Worm (Caenorhabditis elegans): ENCODE data around the gene ife-3.
A peak's percentile ranks its signal among the peaks of the same experiment; 100 is the strongest.

Gene ife-3

ce11 chrV:7778-8445, at the start of gene ife-3:
Gene ife-3 (minus strand): TSS chrV:7828.
- TF ChIP-seq K09A11.1 (tag; optimal IDR thresholded peaks at IDR 0.05; ENCODE audit: insufficient read depth), result no peak
- peak; percentile 29 for TF ChIP-seq nfya-1 (tag; optimal IDR thresholded peaks at IDR 0.05)

- TF ChIP-seq pha-4 (tag; optimal IDR thresholded peaks at IDR 0.05), result no peak
- TF ChIP-seq ceh-31 (tag; optimal IDR thresholded peaks at IDR 0.05), result no peak
- no peak for TF ChIP-seq gmeb-2 (tag; optimal IDR thresholded peaks at IDR 0.05)
These were observed 48.3 kb upstream of the ife-3 start, which contains the start of gene srt-52 for ce11 chrV:55946-56345. Gene srt-52 (minus strand): TSS chrV:56046.

ce11 chrV:53286-53685, 45.7 kb upstream of the ife-3 start:
- TF ChIP-seq unc-86 (tag; optimal IDR thresholded peaks at IDR 0.05) (peak; percentile 70), syd-9 (tag; optimal IDR thresholded peaks at IDR 0.05) (peak; percentile 41), T23F11.4 (GFP tag; optimal IDR thresholded peaks at IDR 0.05) (peak; percentile 81), pag-3 (tag; optimal IDR thresholded peaks at IDR 0.05; ENCODE audit: borderline replicate concordance) (peak; percentile 4), ceh-48 (tag; optimal IDR thresholded peaks at IDR 0.05) (peak; percentile 71), mec-3 (tag; optimal IDR thresholded peaks at IDR 0.05; ENCODE audit: borderline replicate concordance) (peak; percentile 69), nhr-11 (tag; optimal IDR thresholded peaks at IDR 0.05) (no peak), unc-55 (GFP tag; optimal IDR thresholded peaks at IDR 0.05) (no peak), fkh-10 (GFP tag; optimal IDR thresholded peaks at IDR 0.05) (no peak), ceh-9 (tag; optimal IDR thresholded peaks at IDR 0.05) (no peak), fax-1 (tag; optimal IDR thresholded peaks at IDR 0.05) (peak; percentile 34), ref-2 (tag; optimal IDR thresholded peaks at IDR 0.05) (peak; percentile 21), K02D7.2 (tag; optimal IDR thresholded peaks at IDR 0.05) (peak; percentile 76), ceh-18 (tag; optimal IDR thresholded peaks at IDR 0.05) (peak; percentile 29), hlh-13 (GFP tag; optimal IDR thresholded peaks at IDR 0.05) (peak; percentile 87), che-1 (tag; optimal IDR thresholded peaks at IDR 0.05) (peak; percentile 84), zip-5 (tag; optimal IDR thresholded peaks at IDR 0.05) (peak; percentile 12), nhr-232 (tag; optimal IDR thresholded peaks at IDR 0.05) (peak; percentile 60), lin-11 (tag; optimal IDR thresholded peaks at IDR 0.05) (peak; percentile 74), pha-2 (tag; optimal IDR thresholded peaks at IDR 0.05) (peak; percentile 72), hlh-8 (tag; optimal IDR thresholded peaks at IDR 0.05) (peak; percentile 45), ttx-3 (tag; optimal IDR thresholded peaks at IDR 0.05) (peak; percentile 74), ceh-22 (tag; optimal IDR thresholded peaks at IDR 0.05) (no peak), ceh-19 (GFP tag; optimal IDR thresholded peaks at IDR 0.05) (peak; percentile 87), gmeb-2 (tag; optimal IDR thresholded peaks at IDR 0.05) (peak; percentile 82), elt-4 (tag; optimal IDR thresholded peaks at IDR 0.05) (no peak), ceh-45 (GFP tag; IDR thresholded peaks at IDR 0.05) (peak; percentile 61; the same call in 1 of the 2 replicates), npax-4 (tag; optimal IDR thresholded peaks at IDR 0.05) (peak; percentile 44), hlh-15 (tag; optimal IDR thresholded peaks at IDR 0.05) (peak; percentile 18), ceh-14 (tag; optimal IDR thresholded peaks at IDR 0.05) (peak; percentile 92), nfya-1 (tag; optimal IDR thresholded peaks at IDR 0.05) (peak; percentile 18), ceh-6 (GFP tag; optimal IDR thresholded peaks at IDR 0.05) (peak; percentile 83), pha-4 (tag; optimal IDR thresholded peaks at IDR 0.05) (no peak), dmd-4 (tag; optimal IDR thresholded peaks at IDR 0.05; ENCODE audit: borderline replicate concordance) (peak; percentile 88), dve-1 (tag; optimal IDR thresholded peaks at IDR 0.05) (peak; percentile 56), tbx-2 (tag; optimal IDR thresholded peaks at IDR 0.05) (peak; percentile 63), C08G9.2 (tag; optimal IDR thresholded peaks at IDR 0.05) (peak; percentile 73), madf-2 (tag; optimal IDR thresholded peaks at IDR 0.05) (peak; percentile 73), unc-3 (GFP tag; conservative IDR thresholded peaks at IDR 0.05) (peak; percentile 71; the same call in 1 of the 2 replicates), unc-3 (tag; optimal IDR thresholded peaks at IDR 0.05) (no peak), ets-4 (tag; optimal IDR thresholded peaks at IDR 0.05) (peak; percentile 29), hlh-30 (tag; optimal IDR thresholded peaks at IDR 0.05; ENCODE audit: insufficient read depth) (peak; percentile 43), ama-1 (optimal IDR thresholded peaks at IDR 0.05) (no peak), ceh-34 (tag; optimal IDR thresholded peaks at IDR 0.05) (peak; percentile 65), Y22D7AL.16 (tag; optimal IDR thresholded peaks at IDR 0.05) (peak; percentile 85)

Measured in whole organism, late embryonic.